Worm (Caenorhabditis elegans) whole organism, L3 larva: ENCODE results near the gene clec-126.
A peak's percentile ranks its signal among the peaks of the same experiment; 100 is the strongest.
"Not testable (repeated sequence)": the region's sequence is repeated elsewhere in the genome, so short reads cannot be mapped to it uniquely, and the experiment has no call there.

Source experiments
- R02D3.7 ChIP-seq: fragments of 150-350 bp; optimal IDR thresholded peaks from 2 replicates; lab custom pipeline; 2014; ENCODE audit warnings: missing biosample characterization, missing genetic modification characterization
- aly-2 ChIP-seq: fragments of 150-350 bp; optimal IDR thresholded peaks from 2 replicates; lab custom pipeline; 2014; ENCODE audit warnings: missing biosample characterization, missing genetic modification characterization
- ama-1 ChIP-seq: fragments of 150-350 bp; optimal IDR thresholded peaks from 2 replicates; lab custom pipeline; 2018
- ceh-16 ChIP-seq: sonication (generic microtip); optimal IDR thresholded peaks from 2 replicates; lab custom pipeline; 2017; ENCODE audit warnings: missing biosample characterization, missing genetic modification characterization
- ceh-28 ChIP-seq: fragments of 150-350 bp; optimal IDR thresholded peaks from 2 replicates; lab custom pipeline; 2014; ENCODE audit warnings: missing biosample characterization, missing genetic modification reagents, missing genetic modification characterization
- ceh-82 ChIP-seq: fragments of 150-350 bp; optimal IDR thresholded peaks from 2 replicates; lab custom pipeline; 2014; ENCODE audit warnings: missing biosample characterization, missing genetic modification characterization
- daf-12 ChIP-seq: fragments of 150-350 bp; optimal IDR thresholded peaks from 2 replicates; lab custom pipeline; 2014; ENCODE audit warnings: missing biosample characterization, missing genetic modification reagents, missing genetic modification characterization
- egl-5 ChIP-seq: fragments of 150-350 bp; optimal IDR thresholded peaks from 2 replicates; lab custom pipeline; 2017; ENCODE audit warnings: missing biosample characterization, missing genetic modification reagents, missing genetic modification characterization, inconsistent platforms
- elt-1 ChIP-seq: fragments of 150-350 bp; optimal IDR thresholded peaks from 2 replicates; lab custom pipeline; 2014; ENCODE audit warnings: missing biosample characterization, missing genetic modification characterization
- elt-2 ChIP-seq: sonication (generic microtip); optimal IDR thresholded peaks from 2 replicates; lab custom pipeline; 2016; ENCODE audit warnings: missing genetic modification reagents, mild to moderate bottlenecking, missing genetic modification characterization, missing compliant biosample characterization
- elt-3 ChIP-seq, 3 experiments: fragments of 150-350 bp in 1 of 3; sonication (generic microtip) in 2 of 3; optimal IDR thresholded peaks; 2 replicates in 2 of 3; 4 replicates in 1 of 3; lab custom pipeline; 2014 to 2017; ENCODE audit warnings: missing biosample characterization in 3 of 3, missing genetic modification characterization in 3 of 3
- eor-1 ChIP-seq, 2 experiments: fragments of 150-350 bp; optimal IDR thresholded peaks; 2 replicates each; lab custom pipeline; 2014 to 2018; ENCODE audit warnings: missing biosample characterization in 2 of 2, missing genetic modification characterization in 2 of 2
- fkh-10 ChIP-seq: sonication (generic microtip); optimal IDR thresholded peaks from 2 replicates; lab custom pipeline; 2017; ENCODE audit warnings: missing biosample characterization, missing genetic modification reagents, missing genetic modification characterization
- hmg-11 ChIP-seq: sonication (generic microtip); optimal IDR thresholded peaks from 2 replicates; lab custom pipeline; 2016; ENCODE audit warnings: missing genetic modification characterization, missing compliant biosample characterization
- jun-1 ChIP-seq: fragments of 150-350 bp; optimal IDR thresholded peaks from 2 replicates; lab custom pipeline; 2014; ENCODE audit warnings: missing biosample characterization, missing genetic modification reagents, missing genetic modification characterization
- lin-15B ChIP-seq: fragments of 150-350 bp; optimal IDR thresholded peaks from 2 replicates; lab custom pipeline; 2014; ENCODE audit warnings: missing biosample characterization, missing genetic modification characterization
- lin-39 ChIP-seq: fragments of 150-350 bp; optimal IDR thresholded peaks from 2 replicates; lab custom pipeline; 2018; ENCODE audit warnings: missing biosample characterization, missing genetic modification reagents, missing genetic modification characterization
- lsy-12 ChIP-seq: sonication (generic microtip); optimal IDR thresholded peaks from 2 replicates; lab custom pipeline; 2016; ENCODE audit warnings: mild to moderate bottlenecking, missing genetic modification characterization, missing compliant biosample characterization
- mdl-1 ChIP-seq: fragments of 150-350 bp; optimal IDR thresholded peaks from 2 replicates; lab custom pipeline; 2014; ENCODE audit warnings: missing biosample characterization, missing genetic modification characterization
- nfya-1 ChIP-seq: sonication (generic microtip); optimal IDR thresholded peaks from 2 replicates; lab custom pipeline; 2017; ENCODE audit warnings: missing genetic modification characterization, mild to moderate bottlenecking, missing compliant biosample characterization, antibody characterized with exemption, moderate library complexity; ENCODE audit not compliant: insufficient read depth
- nhr-11 ChIP-seq: fragments of 150-350 bp; optimal IDR thresholded peaks from 2 replicates; lab custom pipeline; 2014; ENCODE audit warnings: missing biosample characterization, missing genetic modification characterization
- nhr-12 ChIP-seq: fragments of 150-350 bp; optimal IDR thresholded peaks from 2 replicates; lab custom pipeline; 2014; ENCODE audit warnings: missing biosample characterization, missing genetic modification characterization
- nhr-23 ChIP-seq: fragments of 150-350 bp; optimal IDR thresholded peaks from 2 replicates; lab custom pipeline; 2014; ENCODE audit warnings: missing biosample characterization, missing genetic modification reagents, missing genetic modification characterization
- nhr-28 ChIP-seq: fragments of 150-350 bp; optimal IDR thresholded peaks from 2 replicates; lab custom pipeline; 2014; ENCODE audit warnings: missing biosample characterization, missing genetic modification characterization
- nhr-43 ChIP-seq: sonication (generic microtip); optimal IDR thresholded peaks from 2 replicates; lab custom pipeline; 2016; ENCODE audit warnings: mild to moderate bottlenecking, missing genetic modification characterization, missing compliant biosample characterization; ENCODE audit not compliant: poor library complexity, severe bottlenecking
- nhr-67 ChIP-seq: fragments of 150-350 bp; optimal IDR thresholded peaks from 2 replicates; lab custom pipeline; 2014; ENCODE audit warnings: missing biosample characterization, missing genetic modification characterization
- nhr-76 ChIP-seq: fragments of 150-350 bp; sonication (generic microtip); optimal IDR thresholded peaks from 5 replicates; lab custom pipeline; 2014; ENCODE audit warnings: missing biosample characterization, missing genetic modification characterization
- pha-4 ChIP-seq: fragments of 150-350 bp; optimal IDR thresholded peaks from 2 replicates; lab custom pipeline; 2014; ENCODE audit warnings: missing biosample characterization, missing genetic modification reagents, missing genetic modification characterization
- sea-2 ChIP-seq: fragments of 150-350 bp; sonication (generic microtip); optimal IDR thresholded peaks from 4 replicates; lab custom pipeline; 2014; ENCODE audit warnings: missing biosample characterization, missing genetic modification reagents, missing genetic modification characterization
- skn-1 ChIP-seq: fragments of 150-350 bp; optimal IDR thresholded peaks from 2 replicates; lab custom pipeline; 2014; ENCODE audit warnings: missing biosample characterization, missing genetic modification characterization
- snpc-4 ChIP-seq: fragments of 150-350 bp; optimal IDR thresholded peaks from 2 replicates; lab custom pipeline; 2014; ENCODE audit warnings: missing biosample characterization, missing genetic modification characterization
- tbx-2 ChIP-seq: sonication (generic microtip); optimal IDR thresholded peaks from 2 replicates; lab custom pipeline; 2016; ENCODE audit warnings: mild to moderate bottlenecking, missing genetic modification characterization, missing compliant biosample characterization
- unc-39 ChIP-seq: sonication (generic microtip); optimal IDR thresholded peaks from 4 replicates; lab custom pipeline; 2017; ENCODE audit warnings: missing biosample characterization, missing genetic modification characterization
- unc-62 ChIP-seq: fragments of 150-350 bp; sonication (generic microtip); optimal IDR thresholded peaks from 4 replicates; lab custom pipeline; 2014; ENCODE audit warnings: missing biosample characterization, missing genetic modification reagents, missing genetic modification characterization
- zag-1 ChIP-seq: fragments of 150-350 bp; optimal IDR thresholded peaks from 2 replicates; lab custom pipeline; 2014; ENCODE audit warnings: missing biosample characterization, missing genetic modification characterization
- ztf-4 ChIP-seq: fragments of 150-350 bp; optimal IDR thresholded peaks from 2 replicates; lab custom pipeline; 2014; ENCODE audit warnings: missing biosample characterization, missing genetic modification characterization

The clec-126 gene

DNA sequence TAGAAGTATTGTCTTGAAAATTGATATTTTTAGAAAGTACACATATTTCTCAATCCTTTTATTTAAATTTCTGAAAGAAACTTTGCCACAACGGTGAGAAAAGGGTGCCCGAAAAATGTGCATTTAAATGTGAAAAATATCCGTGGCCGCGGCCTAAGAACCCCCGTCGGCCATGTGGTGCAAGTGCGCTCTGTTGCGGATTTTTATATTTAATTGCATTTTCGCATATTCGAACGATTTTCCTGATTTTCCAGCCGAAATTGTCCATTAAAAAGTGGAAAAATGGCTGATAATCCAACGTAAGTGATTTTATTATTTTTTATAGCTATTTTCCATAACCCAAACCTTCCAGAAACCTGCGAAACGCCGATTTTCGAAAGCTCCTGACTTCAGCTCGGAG is 37.1 kb upstream of the clec-126 start, which contains the start of gene smu-2 (continued):
- TF ChIP-seq nhr-12 (no peak), nhr-67 (tag; lab: Kevin White, UChicago) (no peak), nhr-11 (no peak), ceh-82 (tag; lab: Kevin White, UChicago) (no peak), eor-1 (tag; optimal IDR thresholded peaks at IDR 0.05; lab: Kevin White, UChicago) (no peak), aly-2 (tag; lab: Kevin White, UChicago) (no peak), skn-1 (tag; lab: Kevin White, UChicago) (no peak), elt-3 (tag; optimal IDR thresholded peaks at IDR 0.05; lab: Kevin White, UChicago) (no peak), jun-1 (tag; lab: Kevin White, UChicago) (no peak), ceh-28 (tag; lab: Kevin White, UChicago) (no peak)

DNA sequence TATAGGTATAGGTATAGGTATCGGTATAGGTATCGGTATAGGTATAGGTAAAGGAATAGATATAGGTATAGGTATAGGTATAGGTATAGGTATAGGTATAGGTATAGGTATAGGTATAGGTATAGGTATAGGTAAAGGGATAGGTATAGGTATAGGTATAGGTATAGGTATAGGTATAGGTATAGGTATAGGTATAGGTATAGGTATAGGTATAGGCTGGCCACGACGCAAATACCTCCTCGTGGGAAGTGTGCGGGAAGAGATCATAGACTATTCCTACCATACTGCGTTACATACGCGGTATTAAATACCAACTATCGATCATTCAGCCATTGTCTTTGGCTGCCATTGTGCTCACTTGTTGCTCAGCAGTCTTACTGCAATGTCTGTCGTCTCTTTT is 28.5 kb upstream of the clec-126 start, which contains the start of gene fbxb-112:
TSS of gene fbxb-112 (plus strand) at position 301 of the 400 bp plus-strand sequence.
- not testable (repeated sequence) for TF ChIP-seq unc-62 (GFP tag; lab: Kevin White, UChicago); ztf-4 (tag; lab: Kevin White, UChicago); snpc-4 (tag; lab: Kevin White, UChicago)

DNA sequence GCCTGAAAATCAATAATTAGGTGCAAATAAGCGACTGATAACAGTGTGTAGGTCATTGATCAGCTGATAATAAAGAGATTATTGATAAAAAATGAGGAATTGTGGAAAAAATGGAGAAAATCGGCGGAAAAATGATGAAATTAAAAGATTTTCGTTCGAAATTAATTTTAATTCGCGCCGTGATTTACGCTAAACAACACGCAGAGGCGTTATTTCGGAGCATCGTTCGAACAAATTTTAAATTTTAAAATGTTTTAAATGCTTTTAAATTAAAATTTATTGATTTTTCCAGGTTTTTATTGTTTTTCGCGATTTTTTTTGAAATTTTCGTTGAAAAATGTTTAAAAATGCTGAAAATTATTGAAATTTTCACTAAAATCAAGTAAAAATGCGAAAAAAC is 19.9 kb upstream of the clec-126 start, which contains the start of gene Y49F6B.9:
TSS of gene Y49F6B.9 (minus strand) at position 2 of the 400 bp plus-strand sequence.
- TF ChIP-seq fkh-10 (GFP tag; lab: Kevin White, UChicago) (no peak), ztf-4 (tag; lab: Kevin White, UChicago) (no peak), nhr-76 (tag; lab: Kevin White, UChicago) (no peak), nhr-28 (no peak), nhr-12 (no peak), eor-1 (tag; optimal IDR thresholded peaks at IDR 0.05; lab: Kevin White, UChicago) (no peak), elt-2 (tag; lab: Kevin White, UChicago) (no peak), mdl-1 (tag; lab: Kevin White, UChicago) (no peak), lin-39 (no peak), nhr-67 (tag; lab: Kevin White, UChicago) (no peak), skn-1 (tag; lab: Kevin White, UChicago) (no peak), nhr-11 (no peak)

DNA sequence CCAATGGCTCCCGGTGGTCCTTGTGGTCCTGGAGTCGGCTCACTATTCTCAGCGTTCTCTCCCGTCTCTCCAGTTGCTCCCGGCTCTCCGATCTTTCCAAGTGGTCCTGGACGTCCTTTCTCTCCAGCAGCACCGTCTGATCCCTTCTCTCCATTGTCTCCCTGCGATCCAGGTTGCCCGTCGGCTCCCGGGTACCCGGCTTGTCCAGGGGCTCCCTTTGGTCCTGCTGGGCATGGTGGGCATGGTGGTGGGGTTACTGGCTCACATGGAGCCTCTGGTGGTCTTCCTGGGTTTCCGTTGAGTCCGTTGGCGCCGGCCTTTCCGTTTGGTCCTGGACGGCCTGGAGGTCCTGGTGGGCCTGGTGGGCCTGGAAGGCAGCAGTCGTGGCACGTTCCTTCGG is 18.9 kb upstream of the clec-126 start:
- no peak for TF ChIP-seq ama-1
- TF ChIP-seq tbx-2, result no peak
- no peak for TF ChIP-seq elt-1 (tag; lab: Kevin White, UChicago)
- no peak for TF ChIP-seq nhr-67 (tag; lab: Kevin White, UChicago)
- TF ChIP-seq snpc-4 (tag; lab: Kevin White, UChicago), result no peak
- no peak for TF ChIP-seq pha-4 (tag; lab: Kevin White, UChicago)
- TF ChIP-seq lin-39, result no peak
- TF ChIP-seq ceh-16 (tag; lab: Kevin White, UChicago), result no peak
- TF ChIP-seq nhr-28, result no peak
- TF ChIP-seq zag-1 (tag; lab: Kevin White, UChicago), result no peak
- TF ChIP-seq nhr-43 (tag; lab: Kevin White, UChicago), result no peak
- no peak for TF ChIP-seq egl-5
- TF ChIP-seq unc-39, result no peak
- no peak for TF ChIP-seq skn-1 (tag; lab: Kevin White, UChicago)
- no peak for TF ChIP-seq daf-12 (tag; lab: Kevin White, UChicago)
- TF ChIP-seq ceh-82 (tag; lab: Kevin White, UChicago), result no peak
- TF ChIP-seq, all 47 proteins: peak for 0

DNA sequence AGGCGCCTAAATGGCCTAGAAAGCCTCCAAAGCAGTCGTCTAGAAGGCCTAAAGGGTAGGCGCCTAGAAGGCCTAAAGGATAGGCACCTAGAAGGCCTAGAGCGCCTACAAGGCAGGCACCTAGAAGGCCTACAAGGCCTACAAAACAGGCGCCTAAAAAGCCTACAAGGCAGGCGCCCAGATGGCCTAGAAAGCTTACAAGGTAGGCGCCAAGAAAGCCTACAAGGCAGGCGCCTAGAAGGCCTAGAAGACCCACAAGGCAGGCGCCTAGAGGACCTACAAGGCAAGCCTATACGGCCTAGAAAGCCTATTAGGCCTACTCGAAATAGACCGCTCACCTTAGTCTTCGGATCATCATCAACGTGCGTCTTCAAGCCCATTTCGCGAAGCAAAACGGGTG is 17.3 kb upstream of the clec-126 start:
- TF ChIP-seq elt-3 (tag; optimal IDR thresholded peaks at IDR 0.05; lab: Kevin White, UChicago), result no peak
- TF ChIP-seq lin-15B (tag; lab: Kevin White, UChicago), result no peak
- TF ChIP-seq ceh-82 (tag; lab: Kevin White, UChicago), result no peak

DNA sequence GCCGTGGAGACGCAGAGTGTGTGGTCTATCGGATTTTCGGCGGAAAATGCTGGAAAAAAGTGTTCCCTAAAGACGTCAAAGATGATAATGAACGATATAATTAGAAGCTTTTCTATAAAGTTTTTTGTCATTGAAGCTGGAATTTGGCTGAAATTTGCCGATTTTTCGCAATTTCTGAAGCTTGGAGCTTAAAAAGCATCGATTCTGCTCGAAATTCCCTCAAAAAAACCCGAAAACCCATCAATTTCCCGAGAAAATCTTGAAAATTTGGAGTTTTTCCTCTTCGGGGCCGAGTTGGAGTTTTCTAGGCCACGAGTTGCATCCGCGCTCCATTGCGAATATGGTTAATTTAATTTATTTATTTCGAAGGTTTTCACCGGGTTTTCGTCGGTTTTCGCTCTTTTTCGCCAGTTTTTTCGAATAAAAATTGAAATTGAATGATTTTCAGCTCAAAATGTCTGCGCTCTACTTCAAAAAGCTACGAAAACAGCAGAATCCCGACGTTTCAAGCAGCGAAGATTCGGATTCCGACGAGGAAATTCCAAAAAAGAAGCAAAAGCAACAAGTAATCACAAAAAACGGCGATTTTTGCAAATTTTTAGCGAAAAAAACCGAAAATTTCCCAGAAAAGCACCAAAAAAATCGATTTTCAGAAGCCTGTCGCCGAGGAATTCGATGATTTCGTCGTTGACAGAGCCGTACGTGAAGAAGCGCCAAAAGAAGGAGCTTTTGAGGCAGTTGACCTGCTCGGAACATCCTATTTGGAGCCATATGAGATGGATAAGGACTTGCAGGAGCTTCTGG is 16.6 kb upstream of the clec-126 start, which contains the start of the genes col-71 and Y49F6B.2:
TSS of gene col-71 (minus strand) at position 51 of the 804 bp plus-strand sequence.
TSS of gene Y49F6B.2 (plus strand) at position 449 of the 804 bp plus-strand sequence.
- peak; percentile 28 for TF ChIP-seq elt-2 (tag; lab: Kevin White, UChicago)
- peak; percentile 30 for TF ChIP-seq skn-1 (tag; lab: Kevin White, UChicago)
- TF ChIP-seq nhr-43 (tag; lab: Kevin White, UChicago), result no peak
- TF ChIP-seq snpc-4 (tag; lab: Kevin White, UChicago), result peak; percentile 73
- TF ChIP-seq tbx-2, result peak; percentile 21
- TF ChIP-seq nhr-11, result no peak
- peak; percentile 50 for TF ChIP-seq hmg-11 (tag; lab: Kevin White, UChicago)
- peak; percentile 61 for TF ChIP-seq nhr-23
- TF ChIP-seq egl-5, result peak; percentile 63
- TF ChIP-seq nhr-12, result no peak
- peak; percentile 67 for TF ChIP-seq nfya-1 (tag; lab: Kevin White, UChicago)
- TF ChIP-seq lin-15B (tag; lab: Kevin White, UChicago), result peak; percentile 94
- TF ChIP-seq lsy-12 (tag; lab: Kevin White, UChicago), result no peak
- peak; percentile 47 for TF ChIP-seq ceh-28 (tag; lab: Kevin White, UChicago)
- peak; percentile 29 for TF ChIP-seq R02D3.7
- TF ChIP-seq lin-39, result peak; percentile 68
- peak; percentile 75 for TF ChIP-seq pha-4 (tag; lab: Kevin White, UChicago)
- peak; percentile 59 for TF ChIP-seq fkh-10 (GFP tag; lab: Kevin White, UChicago)
- TF ChIP-seq sea-2, result no peak
